Worm (Caenorhabditis elegans) whole organism, early embryonic: ENCODE data around the gene E01B7.2.
"Not testable (repeated sequence)": the region's sequence is repeated elsewhere in the genome, so short reads cannot be mapped to it uniquely, and the experiment has no call there.

Experiments used
- B0310.2 ChIP-seq: sonication (generic microtip); optimal IDR thresholded peaks from 2 replicates; lab custom pipeline; 2016; ENCODE audit warnings: mild to moderate bottlenecking, missing genetic modification characterization, missing compliant biosample characterization
- F13C5.2 ChIP-seq: sonication (generic microtip); optimal IDR thresholded peaks from 2 replicates; lab custom pipeline; 2017; ENCODE audit warnings: mild to moderate bottlenecking, missing genetic modification characterization, inconsistent platforms, missing compliant biosample characterization
- aly-1 ChIP-seq: sonication (generic microtip); optimal IDR thresholded peaks from 2 replicates; lab custom pipeline; 2016; ENCODE audit warnings: missing genetic modification characterization, missing compliant biosample characterization
- ama-1 ChIP-seq: fragments of 150-350 bp; optimal IDR thresholded peaks from 2 replicates; lab custom pipeline; 2014
- ceh-13 ChIP-seq: fragments of 200-800 bp; sonication (Bioruptor generic); optimal IDR thresholded peaks from 2 replicates; lab custom pipeline; 2018; ENCODE audit warnings: mild to moderate bottlenecking, missing genetic modification characterization, missing compliant biosample characterization
- ceh-36 ChIP-seq: sonication (generic microtip); optimal IDR thresholded peaks from 2 replicates; lab custom pipeline; 2016; ENCODE audit warnings: missing genetic modification characterization, inconsistent platforms, missing compliant biosample characterization
- ets-7 ChIP-seq: sonication (generic microtip); optimal IDR thresholded peaks from 2 replicates; lab custom pipeline; 2016; ENCODE audit warnings: missing genotype, missing genetic modification characterization, missing compliant biosample characterization
- flt-1 ChIP-seq: fragments of 200-800 bp; sonication (Bioruptor generic); IDR thresholded peaks from 2 replicates; pipeline ENCODE4 v1.3.6; 2022; ENCODE audit warnings: missing genetic modification characterization, missing compliant biosample characterization
- hmbx-1 ChIP-seq: sonication (generic microtip); optimal IDR thresholded peaks from 2 replicates; lab custom pipeline; 2016; ENCODE audit warnings: mild to moderate bottlenecking, missing genetic modification characterization, missing compliant biosample characterization
- hmg-4 ChIP-seq: fragments of 200-800 bp; sonication (Bioruptor generic); optimal IDR thresholded peaks from 2 replicates; lab custom pipeline; 2018; ENCODE audit warnings: mild to moderate bottlenecking, missing genetic modification characterization, missing compliant biosample characterization
- hnd-1 ChIP-seq: sonication (generic microtip); optimal IDR thresholded peaks from 2 replicates; lab custom pipeline; 2016; ENCODE audit warnings: missing genetic modification characterization, missing compliant biosample characterization
- pes-1 ChIP-seq: fragments of 200-800 bp; sonication (Bioruptor generic); IDR thresholded peaks from 2 replicates; pipeline ENCODE4 v1.3.6; 2022; ENCODE audit warnings: missing genetic modification reagents, missing genetic modification characterization, missing compliant biosample characterization
- scrt-1 ChIP-seq: fragments of 200-800 bp; sonication (Bioruptor generic); IDR thresholded peaks from 2 replicates; pipeline ENCODE4 v1.3.6; 2022; ENCODE audit warnings: missing genetic modification characterization, missing compliant biosample characterization
- sea-1 ChIP-seq: fragments of 200-800 bp; sonication (Bioruptor generic); conservative IDR thresholded peaks from 2 replicates; pipeline ENCODE4 v1.3.6; 2022; ENCODE audit warnings: missing genetic modification characterization, missing compliant biosample characterization
- tbx-11 ChIP-seq: fragments of 200-800 bp; sonication (Bioruptor generic); IDR thresholded peaks from 2 replicates; pipeline ENCODE4 v1.3.6; 2022; ENCODE audit warnings: missing genetic modification characterization, missing compliant biosample characterization
- tbx-37 ChIP-seq: fragments of 200-800 bp; sonication (Bioruptor generic); conservative IDR thresholded peaks from 2 replicates; pipeline ENCODE4 v1.3.6; 2022; ENCODE audit warnings: missing genetic modification reagents, missing genetic modification characterization, missing compliant biosample characterization
- tra-4 ChIP-seq: sonication (generic microtip); optimal IDR thresholded peaks from 2 replicates; lab custom pipeline; 2017; ENCODE audit warnings: missing genetic modification characterization, missing compliant biosample characterization

E01B7.2 gene

DNA sequence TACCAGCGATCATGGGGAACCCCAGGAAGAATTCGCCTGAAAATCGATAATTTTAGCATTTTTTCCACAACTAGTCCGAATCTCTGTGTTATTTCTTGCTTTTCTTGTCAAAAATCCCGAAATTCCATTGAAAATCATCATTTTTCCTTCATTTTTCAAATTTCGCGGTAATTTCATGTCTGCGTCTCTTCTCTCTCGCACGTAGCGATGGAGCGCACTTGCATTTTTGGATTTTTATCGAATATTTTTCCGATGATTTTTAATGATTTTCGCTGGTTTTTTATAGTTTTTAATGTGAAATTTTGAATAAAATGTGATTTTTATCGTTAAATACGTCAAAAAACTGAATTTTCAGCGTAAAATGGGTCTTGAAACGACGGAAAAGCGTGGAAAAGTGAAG, at the start of gene E01B7.2:
TSS of gene E01B7.2 (plus strand) at position 350 of the 400 bp plus-strand sequence.
- TF ChIP-seq pes-1: no peak
- TF ChIP-seq F13C5.2 (tag; lab: Kevin White, UChicago): peak; percentile 50

DNA sequence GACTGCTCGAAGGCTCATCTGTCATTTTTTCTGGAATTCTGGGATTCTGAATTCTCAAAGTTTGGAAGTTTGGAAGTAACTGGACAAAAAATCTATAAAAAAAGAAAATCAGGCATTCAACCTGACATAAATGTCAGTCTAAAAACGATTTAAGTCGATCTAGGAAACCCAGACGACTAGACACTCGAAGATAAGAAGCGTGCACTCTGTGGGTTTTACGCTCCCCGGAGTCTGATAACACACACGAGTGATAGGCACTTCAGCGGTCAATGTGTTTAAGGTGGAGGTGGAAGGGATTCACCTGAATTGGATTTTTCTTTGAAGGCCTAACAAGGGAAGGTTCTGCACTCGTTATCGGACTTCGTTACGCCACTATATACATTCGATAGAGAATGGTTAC, 32.6 kb upstream of the E01B7.2 start, which contains the start of gene C06H5.6:
TSS of gene C06H5.6 (minus strand) at position 46 of the 400 bp plus-strand sequence.
- TF ChIP-seq ets-7 (tag; lab: Kevin White, UChicago) (no peak), sea-1 (no peak), tbx-37 (GFP tag; lab: Robert Waterston, UW) (no peak), tbx-11 (GFP tag; lab: Robert Waterston, UW) (no peak), ceh-13 (no peak), scrt-1 (no peak), hmbx-1 (no peak), ceh-36 (tag; lab: Kevin White, UChicago) (no peak), hmg-4 (GFP tag; lab: Kevin White, UChicago) (no peak), aly-1 (no peak), tra-4 (tag; lab: Kevin White, UChicago) (no peak), ama-1 (no peak), B0310.2 (tag; lab: Kevin White, UChicago) (no peak), F13C5.2 (tag; lab: Kevin White, UChicago) (no peak)

DNA sequence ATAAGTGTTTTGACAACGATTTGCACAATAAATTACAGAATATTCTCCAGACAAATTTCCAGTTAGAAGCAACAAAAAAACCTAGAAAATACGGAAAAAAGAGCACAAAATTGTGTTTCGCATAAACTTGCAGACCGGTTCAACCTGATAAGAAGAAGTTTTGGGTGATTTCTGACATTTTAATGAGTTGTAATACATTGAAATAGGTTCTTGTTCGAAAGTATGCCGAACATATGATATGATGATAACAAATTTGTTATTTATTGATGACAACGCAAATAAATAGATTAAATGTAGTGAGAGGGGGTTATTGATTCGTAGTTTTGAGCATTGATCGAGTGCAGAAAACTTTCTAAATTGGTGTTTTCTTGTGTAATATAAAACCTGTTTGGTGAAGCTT, 30.3 kb upstream of the E01B7.2 start:
- TF ChIP-seq flt-1 (no peak), ceh-36 (tag; lab: Kevin White, UChicago) (no peak), F13C5.2 (tag; lab: Kevin White, UChicago) (no peak), B0310.2 (tag; lab: Kevin White, UChicago) (no peak), aly-1 (no peak), scrt-1 (no peak), hmbx-1 (no peak), hnd-1 (tag; lab: Kevin White, UChicago) (no peak), ama-1 (no peak), tra-4 (tag; lab: Kevin White, UChicago) (no peak)

DNA sequence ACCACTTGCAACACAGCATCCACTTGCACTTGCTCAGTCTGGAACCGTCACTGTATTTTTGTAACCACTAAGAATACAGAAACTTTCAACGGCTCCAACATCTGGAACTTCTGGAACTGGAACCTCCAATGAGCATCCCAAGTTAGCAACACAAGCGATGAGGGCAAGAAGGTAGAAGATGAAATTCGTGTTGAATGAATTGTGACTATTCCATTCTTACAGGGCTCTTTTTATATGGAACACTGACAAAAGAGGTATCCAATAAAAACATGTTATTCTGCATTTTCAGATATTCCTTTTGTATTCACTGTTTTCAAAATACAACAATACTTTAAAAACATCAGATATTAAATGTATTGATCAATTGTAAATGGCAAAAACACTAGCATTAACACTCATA, 27.6 kb upstream of the E01B7.2 start, which contains the start of gene C06H5.11:
TSS of gene C06H5.11 (minus strand) at position 101 of the 400 bp plus-strand sequence.
- not testable (repeated sequence) for TF ChIP-seq ceh-36 (tag; lab: Kevin White, UChicago); ceh-13; hmbx-1

DNA sequence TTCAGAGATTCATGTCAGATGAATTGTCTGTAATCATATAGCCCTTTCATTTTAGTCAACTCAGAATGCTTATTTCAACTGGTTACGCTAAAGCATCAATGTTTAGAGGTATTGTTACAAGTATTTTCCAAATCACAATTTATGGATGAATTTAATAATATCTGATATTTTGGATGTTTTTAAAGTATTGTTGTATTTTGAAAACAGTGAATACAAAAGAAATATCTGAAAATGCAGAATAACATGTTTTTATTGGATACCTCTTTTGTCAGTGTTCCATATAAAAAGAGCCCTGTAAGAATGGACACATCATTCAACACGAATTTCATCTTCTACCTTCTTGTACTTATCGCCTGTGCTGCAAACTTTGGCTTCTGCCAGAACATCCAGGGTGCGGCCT, 27.1 kb upstream of the E01B7.2 start, which contains the start of gene C06H5.12:
TSS of gene C06H5.12 (plus strand) at position 301 of the 400 bp plus-strand sequence.
- not testable (repeated sequence) for TF ChIP-seq sea-1; tbx-37 (GFP tag; lab: Robert Waterston, UW); hmbx-1

DNA sequence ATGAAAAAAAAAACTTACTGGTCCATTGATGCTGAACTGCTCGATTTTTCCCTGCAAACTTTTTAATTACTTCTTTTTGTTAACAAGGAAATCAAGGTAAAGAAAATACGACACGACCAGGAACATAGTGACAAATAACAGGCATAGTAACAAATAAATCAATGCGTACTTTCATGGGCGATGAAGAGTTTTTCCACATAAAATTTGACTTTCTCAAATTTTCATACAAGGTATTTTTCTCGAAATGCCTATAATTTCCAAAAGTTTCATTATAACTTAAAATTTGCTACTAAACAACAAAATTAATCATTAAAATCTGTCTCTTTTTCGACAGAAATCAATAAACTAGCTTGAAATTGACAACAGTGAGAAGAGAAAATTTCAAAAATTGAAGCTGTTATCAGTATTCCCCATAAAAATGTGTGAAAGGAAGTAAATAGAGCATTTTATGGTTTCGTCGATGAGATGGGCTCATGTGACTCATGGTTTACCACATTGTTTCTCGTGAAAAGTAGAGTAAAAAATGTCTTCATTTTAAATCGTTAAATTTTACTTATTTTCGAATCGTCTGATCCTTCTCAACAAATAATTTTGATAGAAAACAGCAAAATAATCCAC, 24.7 kb upstream of the E01B7.2 start, which contains the start of gene fbxa-156:
TSS of gene fbxa-156 (minus strand) at position 51 of the 618 bp plus-strand sequence.
- TF ChIP-seq flt-1: no peak
- TF ChIP-seq tbx-37 (GFP tag; lab: Robert Waterston, UW): no peak
- TF ChIP-seq tra-4 (tag; lab: Kevin White, UChicago): no peak
- no peak for TF ChIP-seq ceh-13
- TF ChIP-seq ama-1: no peak
- no peak for TF ChIP-seq tbx-11 (GFP tag; lab: Robert Waterston, UW)

DNA sequence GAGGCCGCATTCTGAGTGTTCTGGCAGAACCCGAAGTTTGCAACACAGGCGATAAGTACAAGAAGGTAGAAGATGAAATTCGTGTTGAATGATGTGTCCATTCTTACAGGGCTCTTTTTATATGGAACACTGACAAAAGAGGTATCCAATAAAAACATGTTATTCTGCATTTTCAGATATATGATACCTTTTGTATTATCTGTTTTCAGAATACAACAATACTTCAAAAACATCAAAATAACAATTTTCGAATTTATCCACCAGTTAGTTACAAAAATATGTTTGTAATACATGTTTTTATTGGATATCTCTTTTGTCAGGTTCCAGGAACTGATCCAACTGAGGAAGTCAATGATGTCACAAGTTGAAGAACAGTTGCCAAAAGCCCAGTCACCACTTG, 23.9 kb upstream of the E01B7.2 start, which contains the start of gene C06H5.13:
TSS of gene C06H5.13 (minus strand) at position 101 of the 400 bp plus-strand sequence.
- not testable (repeated sequence) for TF ChIP-seq ets-7 (tag; lab: Kevin White, UChicago); F13C5.2 (tag; lab: Kevin White, UChicago); hmg-4 (GFP tag; lab: Kevin White, UChicago)

DNA sequence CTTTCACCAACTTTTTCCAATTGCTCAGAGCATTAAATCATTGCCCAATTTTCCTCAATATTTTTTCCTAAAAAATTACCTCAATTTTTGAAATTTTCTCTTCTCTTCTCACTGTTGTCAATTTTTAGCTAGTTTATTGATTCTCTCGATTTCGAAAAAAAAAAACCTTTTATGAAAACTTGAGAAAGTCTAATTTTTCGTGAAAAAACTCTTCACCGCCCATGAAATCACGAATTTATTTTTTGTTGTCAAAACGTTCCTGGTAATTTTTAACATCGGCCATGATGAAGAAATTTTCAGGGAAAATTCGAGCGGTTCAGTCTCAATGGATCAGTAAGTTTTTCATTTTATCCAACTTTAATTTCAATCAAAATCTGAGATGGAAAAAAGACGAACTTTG, 22.1 kb upstream of the E01B7.2 start, which contains the start of gene fbxa-157:
TSS of gene fbxa-157 (plus strand) at position 301 of the 400 bp plus-strand sequence.
- TF ChIP-seq hmg-4 (GFP tag; lab: Kevin White, UChicago) (no peak), flt-1 (no peak), sea-1 (no peak), F13C5.2 (tag; lab: Kevin White, UChicago) (no peak), aly-1 (no peak), ets-7 (tag; lab: Kevin White, UChicago) (no peak), hnd-1 (tag; lab: Kevin White, UChicago) (no peak), ceh-13 (no peak), tbx-37 (GFP tag; lab: Robert Waterston, UW) (no peak), tra-4 (tag; lab: Kevin White, UChicago) (no peak)

DNA sequence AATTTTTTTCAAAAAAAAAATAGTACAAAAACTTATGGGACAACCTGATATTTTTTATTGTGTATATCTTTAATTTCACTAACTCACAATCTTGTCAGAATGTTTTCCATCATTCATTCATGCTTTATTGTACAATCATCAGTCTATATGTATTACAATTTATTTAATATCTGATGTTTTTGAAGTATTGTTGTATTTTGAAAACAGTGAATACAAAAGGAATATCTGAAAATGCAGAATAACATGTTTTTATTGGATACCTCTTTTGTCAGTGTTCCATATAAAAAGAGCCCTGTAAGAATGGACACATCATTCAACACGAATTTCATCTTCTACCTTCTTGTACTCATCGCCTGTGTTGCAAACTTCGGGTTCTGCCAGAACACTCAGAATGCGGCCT, 17.7 kb upstream of the E01B7.2 start, which contains the start of gene C06H5.14:
TSS of gene C06H5.14 (plus strand) at position 301 of the 400 bp plus-strand sequence.
- TF ChIP-seq ceh-13; hmbx-1; tbx-37 (GFP tag; lab: Robert Waterston, UW): not testable (repeated sequence)
